Worm (Caenorhabditis elegans) whole organism, late embryonic: ENCODE results near the gene W09G12.9.

ENCODE experiments used
- C08G9.2 ChIP-seq: sonication (generic microtip); optimal IDR thresholded peaks from 2 replicates; lab custom pipeline; 2016; ENCODE audit warnings: mild to moderate bottlenecking, missing genetic modification characterization, moderate library complexity, missing compliant biosample characterization
- C38D4.7 ChIP-seq: fragments of 200-800 bp; sonication (Bioruptor generic); optimal IDR thresholded peaks from 2 replicates; lab custom pipeline; 2018; ENCODE audit warnings: mild to moderate bottlenecking, missing genetic modification characterization, moderate library complexity, missing compliant biosample characterization
- F13H6.1 ChIP-seq: sonication (generic microtip); optimal IDR thresholded peaks from 2 replicates; lab custom pipeline; 2016; ENCODE audit warnings: missing genetic modification characterization, missing compliant biosample characterization
- Y22D7AL.16 ChIP-seq: sonication (generic microtip); optimal IDR thresholded peaks from 2 replicates; lab custom pipeline; 2016; ENCODE audit warnings: missing genetic modification characterization, missing compliant biosample characterization
- ahr-1 ChIP-seq: sonication (generic microtip); optimal IDR thresholded peaks from 2 replicates; lab custom pipeline; 2016; ENCODE audit warnings: missing genetic modification characterization, missing compliant biosample characterization
- ceh-14 ChIP-seq: sonication (generic microtip); optimal IDR thresholded peaks from 2 replicates; lab custom pipeline; 2016; ENCODE audit warnings: missing genotype, missing genetic modification characterization, missing compliant biosample characterization
- ceh-19 ChIP-seq: fragments of 200-800 bp; sonication (Bioruptor generic); optimal IDR thresholded peaks from 2 replicates; lab custom pipeline; 2018; ENCODE audit warnings: mild to moderate bottlenecking, missing genetic modification characterization, missing compliant biosample characterization
- ceh-2 ChIP-seq: sonication (generic microtip); optimal IDR thresholded peaks from 2 replicates; lab custom pipeline; 2016; ENCODE audit warnings: missing genotype, missing genetic modification characterization, missing compliant biosample characterization
- ceh-22 ChIP-seq: sonication (generic microtip); optimal IDR thresholded peaks from 2 replicates; lab custom pipeline; 2017; ENCODE audit warnings: missing biosample characterization, missing genetic modification characterization
- ceh-45 ChIP-seq: fragments of 200-800 bp; sonication (Bioruptor generic); IDR thresholded peaks from 2 replicates; pipeline ENCODE4 v1.3.6; 2022; ENCODE audit warnings: missing genetic modification reagents, missing genetic modification characterization, missing compliant biosample characterization
- ceh-48 ChIP-seq: sonication (generic microtip); optimal IDR thresholded peaks from 2 replicates; lab custom pipeline; 2016; ENCODE audit warnings: missing genetic modification characterization, inconsistent platforms, missing compliant biosample characterization
- che-1 ChIP-seq: sonication (generic microtip); optimal IDR thresholded peaks from 2 replicates; lab custom pipeline; 2016; ENCODE audit warnings: mild to moderate bottlenecking, missing genetic modification characterization, missing compliant biosample characterization
- dmd-4 ChIP-seq: sonication (generic microtip); optimal IDR thresholded peaks from 2 replicates; lab custom pipeline; 2016; ENCODE audit warnings: borderline replicate concordance, missing genetic modification characterization, missing compliant biosample characterization
- dve-1 ChIP-seq: sonication (generic microtip); optimal IDR thresholded peaks from 2 replicates; lab custom pipeline; 2017; ENCODE audit warnings: antibody characterized with exemption, mild to moderate bottlenecking, missing genetic modification characterization, missing compliant biosample characterization
- eyg-1 ChIP-seq: sonication (generic microtip); optimal IDR thresholded peaks from 2 replicates; lab custom pipeline; 2016; ENCODE audit warnings: missing genotype, missing genetic modification characterization, missing compliant biosample characterization
- hlh-15 ChIP-seq: sonication (generic microtip); optimal IDR thresholded peaks from 2 replicates; lab custom pipeline; 2016; ENCODE audit warnings: missing genetic modification characterization, missing compliant biosample characterization
- hlh-30 ChIP-seq: sonication (generic microtip); optimal IDR thresholded peaks from 2 replicates; lab custom pipeline; 2017; ENCODE audit warnings: antibody characterized with exemption, missing genetic modification characterization, missing compliant biosample characterization; ENCODE audit not compliant: insufficient read depth
- hlh-6 ChIP-seq: sonication (generic microtip); optimal IDR thresholded peaks from 2 replicates; lab custom pipeline; 2016; ENCODE audit warnings: missing genotype, missing genetic modification characterization, missing compliant biosample characterization
- hlh-8 ChIP-seq: sonication (generic microtip); optimal IDR thresholded peaks from 2 replicates; lab custom pipeline; 2016; ENCODE audit warnings: missing genotype, missing genetic modification characterization, missing compliant biosample characterization
- lim-6 ChIP-seq: sonication (generic microtip); optimal IDR thresholded peaks from 2 replicates; lab custom pipeline; 2016; ENCODE audit warnings: missing genetic modification characterization, missing compliant biosample characterization
- lin-11 ChIP-seq: fragments of 200-800 bp; sonication (Bioruptor generic); optimal IDR thresholded peaks from 2 replicates; lab custom pipeline; 2018; ENCODE audit warnings: mild to moderate bottlenecking, missing genetic modification characterization, missing compliant biosample characterization
- madf-2 ChIP-seq: sonication (generic microtip); optimal IDR thresholded peaks from 2 replicates; lab custom pipeline; 2017; ENCODE audit warnings: missing genetic modification characterization, missing compliant biosample characterization
- nfya-1 ChIP-seq: sonication (generic microtip); optimal IDR thresholded peaks from 2 replicates; lab custom pipeline; 2017; ENCODE audit warnings: missing genetic modification characterization, mild to moderate bottlenecking, missing compliant biosample characterization, antibody characterized with exemption, moderate library complexity
- nhr-11 ChIP-seq: fragments of 150-350 bp; optimal IDR thresholded peaks from 2 replicates; lab custom pipeline; 2014; ENCODE audit warnings: missing biosample characterization, missing genetic modification characterization
- nhr-232 ChIP-seq: sonication (generic microtip); optimal IDR thresholded peaks from 2 replicates; lab custom pipeline; 2016; ENCODE audit warnings: missing genetic modification characterization, missing compliant biosample characterization
- npax-4 ChIP-seq: sonication (generic microtip); optimal IDR thresholded peaks from 2 replicates; lab custom pipeline; 2016; ENCODE audit warnings: missing genetic modification characterization, missing compliant biosample characterization
- pqm-1 ChIP-seq: sonication (generic microtip); optimal IDR thresholded peaks from 2 replicates; lab custom pipeline; 2016; ENCODE audit warnings: missing genetic modification characterization, missing compliant biosample characterization
- rnt-1 ChIP-seq: sonication (generic microtip); optimal IDR thresholded peaks from 2 replicates; lab custom pipeline; 2016; ENCODE audit warnings: missing genetic modification characterization, missing compliant biosample characterization
- syd-9 ChIP-seq: sonication (generic microtip); optimal IDR thresholded peaks from 2 replicates; lab custom pipeline; 2016; ENCODE audit warnings: mild to moderate bottlenecking, missing genetic modification characterization, moderate library complexity, missing compliant biosample characterization
- tbx-2 ChIP-seq: sonication (generic microtip); optimal IDR thresholded peaks from 2 replicates; lab custom pipeline; 2016; ENCODE audit warnings: missing genetic modification characterization, missing compliant biosample characterization
- tbx-7 ChIP-seq: sonication (generic microtip); optimal IDR thresholded peaks from 2 replicates; lab custom pipeline; 2016; ENCODE audit warnings: missing genotype, missing genetic modification characterization, missing compliant biosample characterization
- ttx-3 ChIP-seq: sonication (generic microtip); optimal IDR thresholded peaks from 2 replicates; lab custom pipeline; 2016; ENCODE audit warnings: missing genetic modification reagents, missing genetic modification characterization, missing compliant biosample characterization
- unc-3 ChIP-seq, 2 experiments: fragments of 200-800 bp in 1 of 2; sonication (Bioruptor generic) in 1 of 2; sonication (generic microtip) in 1 of 2; conservative IDR thresholded peaks in 1 of 2; optimal IDR thresholded peaks in 1 of 2; 2 replicates each; pipeline versions ENCODE4 v1.3.6 to Lab custom; 2016 to 2022; ENCODE audit warnings: missing compliant biosample characterization in 2 of 2, missing genetic modification characterization in 2 of 2, missing genetic modification reagents in 1 of 2
- unc-42 ChIP-seq: sonication (generic microtip); optimal IDR thresholded peaks from 2 replicates; lab custom pipeline; 2016; ENCODE audit warnings: missing genotype, missing genetic modification characterization, missing compliant biosample characterization
- unc-55 ChIP-seq: sonication (generic microtip); optimal IDR thresholded peaks from 2 replicates; lab custom pipeline; 2017; ENCODE audit warnings: missing biosample characterization, missing genetic modification reagents, missing genetic modification characterization
- zip-5 ChIP-seq: sonication (generic microtip); optimal IDR thresholded peaks from 2 replicates; lab custom pipeline; 2016; ENCODE audit warnings: missing genetic modification characterization, missing compliant biosample characterization
- ztf-16 ChIP-seq: sonication (generic microtip); optimal IDR thresholded peaks from 2 replicates; lab custom pipeline; 2017; ENCODE audit warnings: missing genetic modification characterization, missing compliant biosample characterization

Gene W09G12.9

ce11 chrIV:1251242-1251911, 35.0 kb downstream of the W09G12.9 start, which contains the start of the genes clec-166 and F38A1.6:
clec-166 (minus strand) TSS chrIV:1251342.
F38A1.6 (plus strand) TSS chrIV:1251861.
- TF ChIP-seq hlh-8 (no peak), C38D4.7 (no peak), unc-3 (GFP tag; conservative IDR thresholded peaks at IDR 0.05; lab: Robert Waterston, UW) (no peak), unc-3 (tag; optimal IDR thresholded peaks at IDR 0.05; lab: Kevin White, UChicago) (no peak), F13H6.1 (tag; lab: Kevin White, UChicago) (no peak), dve-1 (tag; lab: Kevin White, UChicago) (no peak), ceh-45 (GFP tag; lab: Robert Waterston, UW) (no peak), ahr-1 (tag; lab: Kevin White, UChicago) (no peak)

- no peak for TF ChIP-seq unc-42 (tag; lab: Kevin White, UChicago)
- no peak for TF ChIP-seq lin-11
- TF ChIP-seq zip-5: no peak
- TF ChIP-seq rnt-1: no peak
- TF ChIP-seq dve-1 (tag; lab: Kevin White, UChicago): no peak
- TF ChIP-seq Y22D7AL.16 (tag; lab: Kevin White, UChicago): no peak
- no peak for TF ChIP-seq tbx-2 (tag; lab: Kevin White, UChicago)
- TF ChIP-seq ceh-2 (tag; lab: Kevin White, UChicago): no peak
- TF ChIP-seq nfya-1 (tag; lab: Kevin White, UChicago): no peak
- no peak for TF ChIP-seq ttx-3 (tag; lab: Kevin White, UChicago)
- no peak for TF ChIP-seq nhr-11 (tag; lab: Kevin White, UChicago)
- no peak for TF ChIP-seq lim-6 (tag; lab: Kevin White, UChicago)
- no peak for TF ChIP-seq eyg-1 (tag; lab: Kevin White, UChicago)
- TF ChIP-seq ceh-48 (tag; lab: Kevin White, UChicago): no peak
- no peak for TF ChIP-seq unc-55 (GFP tag; lab: Kevin White, UChicago)
- no peak for TF ChIP-seq ceh-14 (tag; lab: Kevin White, UChicago)
- no peak for TF ChIP-seq hlh-30 (tag; lab: Kevin White, UChicago)
- no peak for TF ChIP-seq C08G9.2 (tag; lab: Kevin White, UChicago)
- no peak for TF ChIP-seq hlh-6
Observed at ce11 chrIV:1255632-1256031, 39.2 kb downstream of the W09G12.9 start, which contains the start of gene clec-167. clec-167 (minus strand) TSS chrIV:1255732.

ce11 chrIV:1256723-1257122, 40.3 kb downstream of the W09G12.9 start, which contains the start of gene clec-168:
clec-168 (plus strand) TSS chrIV:1256969.
- TF ChIP-seq npax-4 (tag; lab: Kevin White, UChicago): no peak

ce11 chrIV:1260474-1260873, 44.1 kb downstream of the W09G12.9 start:
- no peak for TF ChIP-seq F13H6.1 (tag; lab: Kevin White, UChicago)
- no peak for TF ChIP-seq nhr-11 (tag; lab: Kevin White, UChicago)
- no peak for TF ChIP-seq nhr-232 (tag; lab: Kevin White, UChicago)
- no peak for TF ChIP-seq syd-9
- no peak for TF ChIP-seq madf-2 (tag; lab: Kevin White, UChicago)
- TF ChIP-seq che-1 (tag; lab: Kevin White, UChicago): no peak
- no peak for TF ChIP-seq nfya-1 (tag; lab: Kevin White, UChicago)
- no peak for TF ChIP-seq hlh-15
- TF ChIP-seq hlh-30 (tag; lab: Kevin White, UChicago): no peak
- TF ChIP-seq pqm-1 (tag; lab: Kevin White, UChicago): no peak
- no peak for TF ChIP-seq ceh-19 (GFP tag; lab: Kevin White, UChicago)
- TF ChIP-seq, all 69 proteins: peak for 0

- TF ChIP-seq tbx-7 (no peak), unc-55 (GFP tag; lab: Kevin White, UChicago) (no peak), ceh-22 (no peak), ztf-16 (tag; lab: Kevin White, UChicago) (no peak), dmd-4 (tag; lab: Kevin White, UChicago) (no peak), unc-3 (GFP tag; conservative IDR thresholded peaks at IDR 0.05; lab: Robert Waterston, UW) (no peak), unc-3 (tag; optimal IDR thresholded peaks at IDR 0.05; lab: Kevin White, UChicago) (no peak), madf-2 (tag; lab: Kevin White, UChicago) (no peak)
Observed at ce11 chrIV:1261024-1261423, 44.6 kb downstream of the W09G12.9 start, which contains the start of gene clec-169. clec-169 (plus strand) TSS chrIV:1261324.
